Worm (Caenorhabditis elegans) whole organism, early embryonic: Measurements from ENCODE around the gene F21C10.5.

ENCODE experiments used
- F13C5.2 ChIP-seq: sonication (generic microtip); optimal IDR thresholded peaks from 2 replicates; lab custom pipeline; 2017; ENCODE audit warnings: mild to moderate bottlenecking, missing genetic modification characterization, inconsistent platforms, missing compliant biosample characterization
- aly-1 ChIP-seq: sonication (generic microtip); optimal IDR thresholded peaks from 2 replicates; lab custom pipeline; 2016; ENCODE audit warnings: missing genetic modification characterization, missing compliant biosample characterization
- ama-1 ChIP-seq: fragments of 150-350 bp; optimal IDR thresholded peaks from 2 replicates; lab custom pipeline; 2014
- ets-7 ChIP-seq: sonication (generic microtip); optimal IDR thresholded peaks from 2 replicates; lab custom pipeline; 2016; ENCODE audit warnings: missing genotype, missing genetic modification characterization, missing compliant biosample characterization
- flt-1 ChIP-seq: fragments of 200-800 bp; sonication (Bioruptor generic); IDR thresholded peaks from 2 replicates; pipeline ENCODE4 v1.3.6; 2022; ENCODE audit warnings: missing genetic modification characterization, missing compliant biosample characterization
- hmg-4 ChIP-seq: fragments of 200-800 bp; sonication (Bioruptor generic); optimal IDR thresholded peaks from 2 replicates; lab custom pipeline; 2018; ENCODE audit warnings: mild to moderate bottlenecking, missing genetic modification characterization, missing compliant biosample characterization
- hnd-1 ChIP-seq: sonication (generic microtip); optimal IDR thresholded peaks from 2 replicates; lab custom pipeline; 2016; ENCODE audit warnings: missing genetic modification characterization, missing compliant biosample characterization
- pes-1 ChIP-seq: fragments of 200-800 bp; sonication (Bioruptor generic); IDR thresholded peaks from 2 replicates; pipeline ENCODE4 v1.3.6; 2022; ENCODE audit warnings: missing genetic modification reagents, missing genetic modification characterization, missing compliant biosample characterization
- sea-1 ChIP-seq: fragments of 200-800 bp; sonication (Bioruptor generic); conservative IDR thresholded peaks from 2 replicates; pipeline ENCODE4 v1.3.6; 2022; ENCODE audit warnings: missing genetic modification characterization, missing compliant biosample characterization
- tbx-11 ChIP-seq: fragments of 200-800 bp; sonication (Bioruptor generic); IDR thresholded peaks from 2 replicates; pipeline ENCODE4 v1.3.6; 2022; ENCODE audit warnings: missing genetic modification characterization, missing compliant biosample characterization

DNA sequence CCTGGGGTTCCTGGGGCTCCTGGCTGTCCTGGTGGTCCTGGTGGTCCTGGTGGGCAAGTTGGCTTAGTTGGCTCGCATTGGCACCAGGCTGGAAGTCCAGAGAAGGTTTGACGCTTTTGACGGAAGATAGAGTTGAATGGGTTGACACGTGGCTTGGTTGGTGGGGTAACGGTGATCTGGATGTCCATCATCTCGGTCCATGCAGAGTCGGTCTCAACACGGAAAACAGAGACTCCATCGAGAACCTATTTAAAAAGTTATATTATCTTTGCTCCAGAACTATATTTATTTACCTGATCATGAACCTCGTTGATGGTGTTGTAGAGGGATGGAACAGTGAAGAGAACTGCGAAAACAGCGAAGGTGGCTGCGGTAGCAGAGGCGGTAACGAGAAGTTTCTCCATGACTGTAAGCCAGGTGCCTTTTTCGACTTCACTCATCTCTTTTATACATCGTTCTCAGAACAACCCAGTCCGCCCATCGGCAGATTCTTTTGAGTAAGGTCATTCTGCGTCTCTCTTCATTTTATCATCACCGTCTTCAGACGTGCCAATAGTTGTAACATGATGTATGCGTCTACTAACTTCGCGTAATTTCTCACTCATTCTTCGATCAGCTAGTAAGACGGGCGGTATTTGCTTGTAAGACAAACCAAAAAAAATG, 34.9 kb downstream of the F21C10.5 start, which contains the start of gene col-144:
- TF ChIP-seq ama-1 (no peak), sea-1 (GFP tag; lab: Robert Waterston, UW) (no peak), aly-1 (no peak), tbx-11 (GFP tag; lab: Robert Waterston, UW) (no peak), ets-7 (tag; lab: Kevin White, UChicago) (no peak), hmg-4 (GFP tag; lab: Kevin White, UChicago) (no peak), F13C5.2 (tag; lab: Kevin White, UChicago) (no peak), flt-1 (GFP tag; lab: Robert Waterston, UW) (no peak), hnd-1 (no peak), pes-1 (no peak)
